Worm (Caenorhabditis elegans): Measurements from ENCODE around the gene F26G1.1.

F26G1.1 gene

DNA sequence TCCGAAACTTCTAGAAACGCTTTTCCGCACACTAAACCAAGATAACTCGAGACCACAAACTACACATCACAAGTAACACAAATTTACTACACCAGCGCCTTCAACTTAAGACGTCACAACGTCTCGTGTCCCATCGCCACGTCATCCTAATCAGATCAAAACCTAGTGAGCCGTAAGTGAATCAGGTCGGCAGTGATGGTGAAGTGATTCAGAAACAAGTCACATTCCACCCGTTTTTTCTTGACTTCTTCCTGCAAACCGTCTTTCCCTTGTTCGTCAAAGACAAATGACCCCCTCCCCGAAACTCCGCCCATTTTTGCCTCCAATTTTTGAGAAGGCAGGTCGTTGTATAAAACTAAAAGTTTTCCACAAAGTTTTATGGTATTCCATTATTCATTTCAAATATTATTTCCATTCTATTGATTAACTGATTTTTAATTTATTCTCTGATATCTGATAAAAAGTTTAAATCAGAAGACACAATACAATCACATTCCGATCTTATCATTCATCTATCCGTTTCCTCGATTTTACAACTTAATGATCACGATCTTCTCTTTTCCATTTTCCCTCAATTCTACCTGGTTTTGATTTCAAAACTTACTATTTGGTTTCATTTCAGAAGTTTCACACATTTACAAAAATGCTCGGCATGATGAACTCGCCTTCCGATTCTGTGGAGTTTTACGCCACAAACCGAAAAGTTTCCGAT is 28.7 kb upstream of the F26G1.1 start, which contains the start of gene F26G1.2:
Gene F26G1.2, plus strand, starts transcription at position 508 of the 712 bp plus-strand sequence.
- TF ChIP-seq nhr-76 (tag; optimal IDR thresholded peaks at IDR 0.05), result no peak
- TF ChIP-seq nhr-237 (tag; optimal IDR thresholded peaks at IDR 0.05), result no peak
- TF ChIP-seq mep-1 (tag; optimal IDR thresholded peaks at IDR 0.05), result no peak
- TF ChIP-seq lsy-2 (tag; optimal IDR thresholded peaks at IDR 0.05), result no peak
- TF ChIP-seq ceh-83 (GFP tag; optimal IDR thresholded peaks at IDR 0.05), result no peak
- TF ChIP-seq nhr-12 (tag; optimal IDR thresholded peaks at IDR 0.05), result no peak
- TF ChIP-seq ham-2 (GFP tag; optimal IDR thresholded peaks at IDR 0.05), result no peak
- TF ChIP-seq unc-39 (tag; optimal IDR thresholded peaks at IDR 0.05), result no peak
- TF ChIP-seq elt-3 (tag; optimal IDR thresholded peaks at IDR 0.05), result no peak
- no peak for TF ChIP-seq nhr-28 (tag; optimal IDR thresholded peaks at IDR 0.05)
- TF ChIP-seq blmp-1 (tag; optimal IDR thresholded peaks at IDR 0.05), result no peak

DNA sequence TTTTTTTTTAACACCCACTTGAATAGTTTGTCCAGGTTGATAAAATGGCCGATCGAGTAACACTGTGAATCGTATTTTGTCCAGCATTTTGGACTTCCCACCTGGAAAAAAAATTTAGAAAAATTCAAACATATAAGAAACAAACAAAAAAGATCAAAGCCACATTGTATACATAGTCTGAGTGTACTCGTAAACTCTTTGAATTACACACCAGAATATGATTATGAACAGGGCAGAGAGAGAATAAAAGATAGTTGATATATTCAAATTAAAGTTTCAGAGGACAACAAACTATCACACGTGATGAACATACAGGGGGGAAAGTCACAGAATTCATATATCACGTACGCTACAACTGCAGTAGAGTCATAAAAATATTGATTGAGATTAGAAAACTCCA is 25.1 kb upstream of the F26G1.1 start, which contains the start of gene ttm-2:
Gene ttm-2, minus strand, starts transcription at position 101 of the 400 bp plus-strand sequence.
- no peak for TF ChIP-seq ces-1 (GFP tag; optimal IDR thresholded peaks at IDR 0.05)
- TF ChIP-seq ham-2 (GFP tag; optimal IDR thresholded peaks at IDR 0.05), result no peak
- no peak for TF ChIP-seq drap-1 (GFP tag; optimal IDR thresholded peaks at IDR 0.05)
- no peak for TF ChIP-seq snpc-4 (tag; optimal IDR thresholded peaks at IDR 0.05)
- TF ChIP-seq nhr-2 (tag; optimal IDR thresholded peaks at IDR 0.05), result no peak
- no peak for TF ChIP-seq unc-120 (tag; optimal IDR thresholded peaks at IDR 0.05; ENCODE audit: poor library complexity, severe bottlenecking)
- no peak for TF ChIP-seq lin-13 (tag; optimal IDR thresholded peaks at IDR 0.05)
- TF ChIP-seq unc-62 (GFP tag; optimal IDR thresholded peaks at IDR 0.05), result no peak
- no peak for TF ChIP-seq nhr-12 (tag; optimal IDR thresholded peaks at IDR 0.05)
- no peak for TF ChIP-seq lin-32 (GFP tag; optimal IDR thresholded peaks at IDR 0.05)
- TF ChIP-seq blmp-1 (tag; optimal IDR thresholded peaks at IDR 0.05), result no peak
- no peak for TF ChIP-seq mep-1 (tag; optimal IDR thresholded peaks at IDR 0.05)
- TF ChIP-seq cnd-1 (tag; optimal IDR thresholded peaks at IDR 0.05), result no peak
- no peak for TF ChIP-seq mls-2 (tag; optimal IDR thresholded peaks at IDR 0.05)
- TF ChIP-seq nhr-28 (tag; optimal IDR thresholded peaks at IDR 0.05), result no peak
- no peak for TF ChIP-seq flh-1 (GFP tag; optimal IDR thresholded peaks at IDR 0.05)
- TF ChIP-seq ztf-11 (tag; optimal IDR thresholded peaks at IDR 0.05), result no peak
- no peak for TF ChIP-seq pha-4 (tag; optimal IDR thresholded peaks at IDR 0.05)
- no peak for TF ChIP-seq tbx-8 (GFP tag; optimal IDR thresholded peaks at IDR 0.05)

ce11 chrII:4767612-4768011 is 23.8 kb upstream of the F26G1.1 start:
- TF ChIP-seq snpc-4 (tag; optimal IDR thresholded peaks at IDR 0.05), result no peak
- TF ChIP-seq drap-1 (GFP tag; optimal IDR thresholded peaks at IDR 0.05), result no peak
- TF ChIP-seq ceh-43 (GFP tag; optimal IDR thresholded peaks at IDR 0.05), result no peak
- no peak for TF ChIP-seq nhr-237 (tag; optimal IDR thresholded peaks at IDR 0.05)
- TF ChIP-seq nhr-2 (tag; optimal IDR thresholded peaks at IDR 0.05), result no peak
- TF ChIP-seq zip-8 (tag; optimal IDR thresholded peaks at IDR 0.05), result no peak
- TF ChIP-seq flh-1 (GFP tag; optimal IDR thresholded peaks at IDR 0.05), result no peak
- TF ChIP-seq nhr-28 (tag; optimal IDR thresholded peaks at IDR 0.05), result no peak
- TF ChIP-seq elt-3 (tag; optimal IDR thresholded peaks at IDR 0.05), result no peak
- TF ChIP-seq unc-120 (tag; optimal IDR thresholded peaks at IDR 0.05; ENCODE audit: poor library complexity, severe bottlenecking), result no peak
- no peak for TF ChIP-seq ceh-83 (GFP tag; optimal IDR thresholded peaks at IDR 0.05)
- TF ChIP-seq elt-1 (tag; optimal IDR thresholded peaks at IDR 0.05; ENCODE audit: borderline replicate concordance, insufficient read depth), result no peak

ce11 chrII:4769096-4769495 is 22.3 kb upstream of the F26G1.1 start:
- TF ChIP-seq unc-39 (tag; optimal IDR thresholded peaks at IDR 0.05) (no peak), ces-1 (GFP tag; optimal IDR thresholded peaks at IDR 0.05) (no peak), ceh-83 (GFP tag; optimal IDR thresholded peaks at IDR 0.05) (no peak), ham-2 (GFP tag; optimal IDR thresholded peaks at IDR 0.05) (no peak), elt-3 (tag; optimal IDR thresholded peaks at IDR 0.05) (no peak), unc-120 (tag; optimal IDR thresholded peaks at IDR 0.05; ENCODE audit: poor library complexity, severe bottlenecking) (no peak), nhr-237 (tag; optimal IDR thresholded peaks at IDR 0.05) (no peak), lin-32 (GFP tag; optimal IDR thresholded peaks at IDR 0.05) (no peak), lin-13 (tag; optimal IDR thresholded peaks at IDR 0.05) (no peak), nhr-12 (tag; optimal IDR thresholded peaks at IDR 0.05) (no peak), lsy-2 (tag; optimal IDR thresholded peaks at IDR 0.05) (no peak), mab-5 (tag; optimal IDR thresholded peaks at IDR 0.05) (no peak), nhr-28 (tag; optimal IDR thresholded peaks at IDR 0.05) (no peak), blmp-1 (tag; optimal IDR thresholded peaks at IDR 0.05) (no peak), ceh-43 (GFP tag; optimal IDR thresholded peaks at IDR 0.05) (no peak), mls-2 (tag; optimal IDR thresholded peaks at IDR 0.05) (no peak), elt-1 (tag; optimal IDR thresholded peaks at IDR 0.05; ENCODE audit: borderline replicate concordance, insufficient read depth) (no peak)

ce11 chrII:4769886-4770285 is 21.5 kb upstream of the F26G1.1 start:
- no peak for TF ChIP-seq unc-39 (tag; optimal IDR thresholded peaks at IDR 0.05)
- no peak for TF ChIP-seq lin-13 (tag; optimal IDR thresholded peaks at IDR 0.05)
- no peak for TF ChIP-seq nhr-28 (tag; optimal IDR thresholded peaks at IDR 0.05)
- no peak for TF ChIP-seq zip-8 (tag; optimal IDR thresholded peaks at IDR 0.05)
- no peak for TF ChIP-seq nhr-12 (tag; optimal IDR thresholded peaks at IDR 0.05)
- no peak for TF ChIP-seq drap-1 (GFP tag; optimal IDR thresholded peaks at IDR 0.05)
- no peak for TF ChIP-seq ceh-83 (GFP tag; optimal IDR thresholded peaks at IDR 0.05)
- TF ChIP-seq M03D4.4 (tag; optimal IDR thresholded peaks at IDR 0.05), result no peak
- no peak for TF ChIP-seq unc-120 (tag; optimal IDR thresholded peaks at IDR 0.05; ENCODE audit: poor library complexity, severe bottlenecking)
- TF ChIP-seq bed-3 (GFP tag; optimal IDR thresholded peaks at IDR 0.05), result no peak
- no peak for TF ChIP-seq unc-62 (GFP tag; optimal IDR thresholded peaks at IDR 0.05)
- no peak for TF ChIP-seq ces-1 (GFP tag; optimal IDR thresholded peaks at IDR 0.05)
- TF ChIP-seq sptf-1 (tag; optimal IDR thresholded peaks at IDR 0.05), result no peak
- no peak for TF ChIP-seq lin-32 (GFP tag; optimal IDR thresholded peaks at IDR 0.05)
- no peak for TF ChIP-seq elt-1 (tag; optimal IDR thresholded peaks at IDR 0.05; ENCODE audit: borderline replicate concordance, insufficient read depth)
- no peak for TF ChIP-seq hlh-1 (tag; optimal IDR thresholded peaks at IDR 0.05)
- TF ChIP-seq tbx-8 (GFP tag; optimal IDR thresholded peaks at IDR 0.05), result no peak
- TF ChIP-seq lsy-2 (tag; optimal IDR thresholded peaks at IDR 0.05), result no peak
- TF ChIP-seq nhr-76 (tag; optimal IDR thresholded peaks at IDR 0.05), result no peak
- no peak for TF ChIP-seq pha-4 (tag; optimal IDR thresholded peaks at IDR 0.05)
